Fruit fly (Drosophila melanogaster): ENCODE results near the gene CG7560.
A peak's percentile ranks its signal among the peaks of the same experiment; 100 is the strongest.

Gene CG7560

dm6 chr3L:11405362-11406254, 19.4 kb upstream of the CG7560 start (continued):
- TF ChIP-seq CG6854 (GFP tag; optimal IDR thresholded peaks at IDR 0.05) (peak; percentile 81), CG31627 (GFP tag; optimal IDR thresholded peaks at IDR 0.05) (peak; percentile 93), CG8632 (GFP tag; optimal IDR thresholded peaks at IDR 0.05) (peak; percentile 97), Gug (GFP tag; IDR thresholded peaks at IDR 0.05) (peak; percentile 84), fkh (GFP tag; optimal IDR thresholded peaks at IDR 0.05) (peak; percentile 52), eg (GFP tag; IDR thresholded peaks at IDR 0.05) (peak; percentile 93), CG3032 (tag; optimal IDR thresholded peaks at IDR 0.05) (peak; percentile 95), salr (GFP tag; optimal IDR thresholded peaks at IDR 0.05) (peak; percentile 94 to 96), svp (GFP tag) (peak; percentile 95), CG6792 (GFP tag; optimal IDR thresholded peaks at IDR 0.05) (peak; percentile 94), Smox (GFP tag; optimal IDR thresholded peaks at IDR 0.05) (peak; percentile 95), esn (GFP tag; optimal IDR thresholded peaks at IDR 0.05) (peak; percentile 95), acj6 (GFP tag; optimal IDR thresholded peaks at IDR 0.05) (peak; percentile 96), CG6808 (GFP tag; optimal IDR thresholded peaks at IDR 0.05) (peak; percentile 92)

dm6 chr3L:11406535-11407201, 18.3 kb upstream of the CG7560 start:
- TF ChIP-seq CG4318 (GFP tag; optimal IDR thresholded peaks at IDR 0.05): no peak
- TF ChIP-seq Hr39 (GFP tag; optimal IDR thresholded peaks at IDR 0.05): no peak
- TF ChIP-seq CG34406 (GFP tag; optimal IDR thresholded peaks at IDR 0.05): no peak
- no peak for TF ChIP-seq pdm3 (GFP tag; optimal IDR thresholded peaks at IDR 0.05)
- TF ChIP-seq CG11294 (GFP tag; IDR thresholded peaks at IDR 0.05): no peak
- no peak for TF ChIP-seq achi (GFP tag; optimal IDR thresholded peaks at IDR 0.05)
- no peak for TF ChIP-seq vri (GFP tag; optimal IDR thresholded peaks at IDR 0.05)
- TF ChIP-seq CG3032 (tag; optimal IDR thresholded peaks at IDR 0.05): no peak
- TF ChIP-seq dsx (GFP tag; optimal IDR thresholded peaks at IDR 0.05; ENCODE audit: poor library complexity, severe bottlenecking): peak; percentile 8
- TF ChIP-seq CG8319 (GFP tag; optimal IDR thresholded peaks at IDR 0.05): no peak
- TF ChIP-seq Blimp-1 (GFP tag; optimal IDR thresholded peaks at IDR 0.05): peak; percentile 54
- TF ChIP-seq Ets21C (GFP tag; optimal IDR thresholded peaks at IDR 0.05): no peak
- TF ChIP-seq CG9139 (GFP tag; optimal IDR thresholded peaks at IDR 0.05): no peak
- no peak for TF ChIP-seq ss (GFP tag; optimal IDR thresholded peaks at IDR 0.05)
- TF ChIP-seq CG6792 (GFP tag; optimal IDR thresholded peaks at IDR 0.05): no peak
- no peak for TF ChIP-seq cyc (GFP tag; optimal IDR thresholded peaks at IDR 0.05)
- no peak for TF ChIP-seq dac (GFP tag; optimal IDR thresholded peaks at IDR 0.05)
- no peak for TF ChIP-seq Hr38 (GFP tag; optimal IDR thresholded peaks at IDR 0.05)
- TF ChIP-seq CG31627 (GFP tag; optimal IDR thresholded peaks at IDR 0.05): no peak
- no peak for TF ChIP-seq CG8632 (GFP tag; optimal IDR thresholded peaks at IDR 0.05)
- TF ChIP-seq Sox102F (GFP tag; optimal IDR thresholded peaks at IDR 0.05): no peak
- no peak for TF ChIP-seq CG8119 (GFP tag; IDR thresholded peaks at IDR 0.05)
- TF ChIP-seq eg (GFP tag; IDR thresholded peaks at IDR 0.05): no peak
- TF ChIP-seq net (GFP tag; optimal IDR thresholded peaks at IDR 0.05): no peak
- TF ChIP-seq Eip93F (GFP tag; optimal IDR thresholded peaks at IDR 0.05): no peak
- no peak for TF ChIP-seq Ets96B (tag; optimal IDR thresholded peaks at IDR 0.05)
- no peak for TF ChIP-seq Sox14 (GFP tag; optimal IDR thresholded peaks at IDR 0.05)
- TF ChIP-seq Eip78C (GFP tag): peak; percentile 32
- no peak for TF ChIP-seq topi (GFP tag; optimal IDR thresholded peaks at IDR 0.05)
- TF ChIP-seq CG1621 (tag; optimal IDR thresholded peaks at IDR 0.05): peak; percentile 39
- no peak for TF ChIP-seq CG10669 (GFP tag; optimal IDR thresholded peaks at IDR 0.05)
- no peak for TF ChIP-seq CG15336 (GFP tag; IDR thresholded peaks at IDR 0.05)
- peak; percentile 17 for TF ChIP-seq CG6854 (GFP tag; optimal IDR thresholded peaks at IDR 0.05)
- no peak for TF ChIP-seq Gug (GFP tag; IDR thresholded peaks at IDR 0.05)
- TF ChIP-seq Smox (GFP tag; optimal IDR thresholded peaks at IDR 0.05): no peak

All from whole organism, prepupa.